Worm (Caenorhabditis elegans): ENCODE results near the gene cbd-1.

Gene cbd-1

DNA sequence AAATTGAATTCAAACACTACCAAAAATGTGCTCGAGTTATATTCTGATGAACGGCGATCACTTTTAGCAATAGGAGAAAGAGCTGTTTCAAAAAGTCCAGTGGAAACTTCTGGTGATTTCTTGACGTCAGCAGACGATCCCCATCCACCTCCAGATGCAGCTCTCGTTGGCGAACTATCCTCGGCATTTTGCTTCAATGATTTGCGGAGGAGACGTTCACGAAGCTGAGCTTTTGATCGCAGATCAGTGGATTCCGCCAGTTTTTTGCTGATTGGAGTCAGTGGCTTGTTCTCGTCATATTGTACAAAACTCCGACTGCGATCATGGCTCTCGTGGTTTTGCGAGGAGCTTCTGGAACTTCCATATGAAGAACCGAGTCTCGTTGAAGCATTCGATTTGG, 36.6 kb upstream of the cbd-1 start:
- TF ChIP-seq nhr-28 (tag; optimal IDR thresholded peaks at IDR 0.05) = no peak
- no peak for TF ChIP-seq nhr-237 (tag; optimal IDR thresholded peaks at IDR 0.05)
- TF ChIP-seq mab-5 (tag; optimal IDR thresholded peaks at IDR 0.05) = no peak
- TF ChIP-seq lsy-2 (tag; optimal IDR thresholded peaks at IDR 0.05) = no peak
- TF ChIP-seq pha-4 (tag; optimal IDR thresholded peaks at IDR 0.05) = no peak

DNA sequence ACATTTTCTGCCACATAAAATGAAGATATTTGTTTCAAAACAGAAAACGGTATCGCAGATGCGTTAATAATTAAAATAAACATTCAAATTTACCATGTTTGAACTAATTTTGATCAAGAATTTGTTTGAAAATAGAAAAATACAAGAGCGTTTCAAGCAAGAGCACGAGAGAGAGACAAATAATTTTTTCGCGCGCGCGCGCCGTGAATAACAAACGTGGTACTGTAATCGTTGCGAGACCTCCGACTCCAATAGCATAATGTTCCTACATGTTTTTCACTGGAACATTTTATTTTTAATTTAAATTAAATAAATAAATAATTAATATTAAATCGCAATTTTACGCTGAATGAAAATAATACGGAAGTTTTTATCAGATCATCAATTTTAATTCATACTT, 35.8 kb upstream of the cbd-1 start, which contains the start of gene F54E12.2:
TSS of gene F54E12.2 (minus strand) at position 164 of the 400 bp plus-strand sequence.
- TF ChIP-seq mep-1 (tag; optimal IDR thresholded peaks at IDR 0.05) (no peak), unc-62 (GFP tag; optimal IDR thresholded peaks at IDR 0.05) (no peak), hlh-1 (tag; optimal IDR thresholded peaks at IDR 0.05) (no peak)

DNA sequence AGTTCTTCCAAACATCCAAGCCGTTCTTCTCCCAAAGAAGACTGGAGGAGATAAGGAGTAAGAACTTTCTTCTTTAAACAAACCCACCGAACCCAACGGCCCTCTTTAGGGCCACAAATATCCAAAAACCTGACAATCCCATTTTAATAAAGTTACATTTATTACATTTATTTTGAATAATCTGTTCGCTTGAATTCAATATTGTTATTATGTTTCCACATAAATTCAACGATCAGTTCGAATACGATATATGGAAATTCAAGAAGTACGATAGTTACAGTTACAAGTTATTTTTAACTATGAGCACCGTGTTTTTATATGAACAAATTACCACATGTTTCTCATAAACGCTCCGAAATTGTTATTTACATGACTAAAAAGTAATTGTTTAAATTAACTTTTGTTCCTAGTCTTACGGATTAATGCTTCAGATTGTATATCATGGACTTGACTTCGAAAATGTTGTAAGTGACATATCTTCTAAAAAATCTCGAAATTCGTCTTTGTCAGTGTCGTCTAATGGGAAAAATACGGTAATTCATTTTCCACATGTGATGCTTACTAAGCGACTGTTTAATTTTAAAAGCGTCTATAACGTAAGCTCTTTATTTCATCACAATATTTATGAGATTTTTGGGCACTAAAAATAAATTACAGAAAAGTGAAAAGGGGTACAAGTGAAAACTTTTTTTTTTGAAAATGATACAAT, 31.9 kb upstream of the cbd-1 start:
- TF ChIP-seq sptf-1 (tag; optimal IDR thresholded peaks at IDR 0.05) = no peak
- no peak for TF ChIP-seq flh-1 (GFP tag; optimal IDR thresholded peaks at IDR 0.05)
- TF ChIP-seq ceh-39 (tag; optimal IDR thresholded peaks at IDR 0.05) = no peak
- TF ChIP-seq ztf-11 (tag; optimal IDR thresholded peaks at IDR 0.05) = no peak
- no peak for TF ChIP-seq tbx-8 (GFP tag; optimal IDR thresholded peaks at IDR 0.05)
- TF ChIP-seq sem-2 (GFP tag; optimal IDR thresholded peaks at IDR 0.05) = no peak
- TF ChIP-seq pha-4 (tag; optimal IDR thresholded peaks at IDR 0.05) = no peak
- no peak for TF ChIP-seq elt-3 (tag; optimal IDR thresholded peaks at IDR 0.05)
- TF ChIP-seq mep-1 (tag; optimal IDR thresholded peaks at IDR 0.05) = no peak
- TF ChIP-seq nhr-12 (tag; optimal IDR thresholded peaks at IDR 0.05) = no peak
- no peak for TF ChIP-seq lin-13 (tag; optimal IDR thresholded peaks at IDR 0.05)
- TF ChIP-seq unc-62 (GFP tag; optimal IDR thresholded peaks at IDR 0.05) = no peak
- TF ChIP-seq nhr-237 (tag; optimal IDR thresholded peaks at IDR 0.05) = no peak
- TF ChIP-seq ceh-83 (GFP tag; optimal IDR thresholded peaks at IDR 0.05) = no peak
- TF ChIP-seq snpc-4 (tag; optimal IDR thresholded peaks at IDR 0.05) = no peak
- no peak for TF ChIP-seq ceh-43 (GFP tag; optimal IDR thresholded peaks at IDR 0.05)
- TF ChIP-seq unc-39 (tag; optimal IDR thresholded peaks at IDR 0.05) = no peak
- no peak for TF ChIP-seq nhr-76 (tag; optimal IDR thresholded peaks at IDR 0.05)
- TF ChIP-seq cnd-1 (tag; optimal IDR thresholded peaks at IDR 0.05) = no peak
- no peak for TF ChIP-seq blmp-1 (tag; optimal IDR thresholded peaks at IDR 0.05)

DNA sequence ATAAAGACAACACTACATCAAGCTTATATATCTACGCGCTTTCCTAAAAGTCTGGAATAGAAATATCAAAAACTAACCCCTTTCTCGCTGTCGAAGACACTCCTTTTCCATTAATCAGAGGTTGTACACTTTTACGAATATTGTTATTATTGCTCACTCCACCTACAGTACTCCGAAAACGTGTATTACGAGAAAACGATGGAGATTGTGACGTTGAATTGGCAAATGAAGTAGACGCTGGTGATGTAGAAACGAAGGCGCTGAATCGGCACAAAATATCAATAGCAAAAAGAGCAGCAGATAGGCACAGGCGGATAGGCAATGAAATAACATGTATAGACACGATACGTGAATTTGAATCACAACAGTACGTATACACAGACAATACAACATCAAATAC, 28.5 kb upstream of the cbd-1 start:
- TF ChIP-seq nhr-237 (tag; optimal IDR thresholded peaks at IDR 0.05) (no peak), lsy-2 (tag; optimal IDR thresholded peaks at IDR 0.05) (no peak), M03D4.4 (tag; optimal IDR thresholded peaks at IDR 0.05) (no peak), ceh-43 (GFP tag; optimal IDR thresholded peaks at IDR 0.05) (no peak), mep-1 (tag; optimal IDR thresholded peaks at IDR 0.05) (no peak), ztf-11 (tag; optimal IDR thresholded peaks at IDR 0.05) (no peak), ceh-39 (tag; optimal IDR thresholded peaks at IDR 0.05) (no peak), ham-2 (GFP tag; optimal IDR thresholded peaks at IDR 0.05) (no peak), blmp-1 (tag; optimal IDR thresholded peaks at IDR 0.05) (no peak)

DNA sequence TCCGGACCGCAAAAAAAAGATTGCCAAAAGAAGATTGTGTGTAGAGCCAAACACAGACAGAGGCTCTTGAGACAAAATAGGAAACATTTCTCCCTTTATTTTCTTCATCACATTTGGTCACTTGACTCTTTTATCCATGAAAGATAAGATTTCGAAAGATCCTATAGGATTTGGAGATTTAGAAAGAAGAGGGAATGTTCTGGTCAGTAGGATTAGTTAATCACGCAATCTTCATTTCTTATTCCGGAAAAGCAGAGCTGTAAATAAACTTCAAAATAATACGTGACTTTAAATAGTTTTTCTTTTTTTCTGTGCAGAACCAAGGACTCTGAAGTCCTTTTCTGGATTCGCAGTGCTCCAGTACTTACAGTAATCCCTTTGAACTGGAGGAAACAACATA, 25.5 kb upstream of the cbd-1 start:
- TF ChIP-seq nhr-12 (tag; optimal IDR thresholded peaks at IDR 0.05) (no peak), pha-4 (tag; optimal IDR thresholded peaks at IDR 0.05) (no peak), hlh-1 (tag; optimal IDR thresholded peaks at IDR 0.05) (no peak), unc-120 (tag; optimal IDR thresholded peaks at IDR 0.05; ENCODE audit: poor library complexity, severe bottlenecking) (no peak), M03D4.4 (tag; optimal IDR thresholded peaks at IDR 0.05) (no peak), ceh-39 (tag; optimal IDR thresholded peaks at IDR 0.05) (no peak), tbx-8 (GFP tag; optimal IDR thresholded peaks at IDR 0.05) (no peak), flh-1 (GFP tag; optimal IDR thresholded peaks at IDR 0.05) (no peak), mab-5 (tag; optimal IDR thresholded peaks at IDR 0.05) (no peak), snpc-4 (tag; optimal IDR thresholded peaks at IDR 0.05) (no peak), nhr-237 (tag; optimal IDR thresholded peaks at IDR 0.05) (no peak)

DNA sequence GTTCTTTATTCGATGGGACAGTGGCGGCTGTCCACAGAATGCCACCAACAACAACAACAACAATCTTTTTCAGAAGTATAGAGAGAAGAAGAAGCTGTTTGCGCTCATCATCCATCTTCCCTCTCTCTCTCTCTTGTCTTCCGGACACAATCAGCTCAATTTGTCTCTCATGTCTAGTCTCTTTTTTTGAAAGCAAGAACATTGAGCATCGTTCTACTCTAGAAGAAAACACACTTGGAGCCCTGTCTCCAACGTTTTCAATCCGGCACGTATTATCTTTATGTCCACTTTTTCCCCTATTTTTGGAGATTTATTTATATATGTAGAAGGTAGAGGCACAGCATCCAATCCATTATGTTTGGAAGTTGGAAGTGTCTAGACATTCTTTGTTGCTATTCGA, 24.0 kb upstream of the cbd-1 start:
- TF ChIP-seq nhr-12 (tag; optimal IDR thresholded peaks at IDR 0.05) (no peak), lin-32 (GFP tag; optimal IDR thresholded peaks at IDR 0.05) (no peak), flh-1 (GFP tag; optimal IDR thresholded peaks at IDR 0.05) (no peak), lin-13 (tag; optimal IDR thresholded peaks at IDR 0.05) (no peak)

Data from whole organism, mixed stage, embryonic.